Worm (Caenorhabditis elegans): ENCODE measurements around the gene gcy-36.

Gene gcy-36

DNA sequence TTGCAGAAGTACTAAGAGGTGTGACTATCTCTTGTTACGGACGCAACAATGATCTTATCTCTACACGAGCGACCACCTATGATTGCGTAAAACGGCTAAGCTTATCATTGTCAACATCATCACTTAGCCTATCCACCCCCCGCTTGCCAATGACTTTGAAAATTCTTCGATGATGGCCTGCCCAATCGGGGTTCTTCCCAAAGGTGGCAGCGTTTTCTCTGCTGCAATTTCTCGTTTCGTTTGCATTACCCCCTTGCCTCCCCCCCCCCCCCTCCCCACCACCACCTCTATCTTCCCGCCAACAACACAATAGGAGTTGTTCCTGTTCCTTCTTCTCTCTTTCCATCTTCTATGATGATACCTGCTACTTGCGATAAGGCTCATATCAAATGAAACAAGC lies 8.3 kb downstream of the gcy-36 start:
- no peak for TF ChIP-seq fos-1 (tag; optimal IDR thresholded peaks at IDR 0.05)
- TF ChIP-seq nhr-12 (tag; optimal IDR thresholded peaks at IDR 0.05): no peak
- TF ChIP-seq C04F5.9 (tag; optimal IDR thresholded peaks at IDR 0.05): no peak
- no peak for TF ChIP-seq tbx-2 (tag; optimal IDR thresholded peaks at IDR 0.05)
- TF ChIP-seq ces-1 (GFP tag; optimal IDR thresholded peaks at IDR 0.05): no peak
- peak; percentile 25 for TF ChIP-seq lin-14 (GFP tag; optimal IDR thresholded peaks at IDR 0.05)
- no peak for TF ChIP-seq ceh-82 (tag; optimal IDR thresholded peaks at IDR 0.05)
- TF ChIP-seq nhr-77 (tag; optimal IDR thresholded peaks at IDR 0.05): no peak
- TF ChIP-seq hpl-2 (GFP tag; optimal IDR thresholded peaks at IDR 0.05): no peak
- no peak for TF ChIP-seq efl-1 (optimal IDR thresholded peaks at IDR 0.05)
- peak in 1 of 2 experiments; percentile 27 for TF ChIP-seq efl-1 (GFP tag; optimal IDR thresholded peaks at IDR 0.05 in 1 of 2)
- TF ChIP-seq nhr-85 (tag): peak; percentile 3
- no peak for TF ChIP-seq unc-98 (GFP tag; IDR thresholded peaks at IDR 0.05)
- no peak for TF ChIP-seq nhr-28 (tag; optimal IDR thresholded peaks at IDR 0.05)
- no peak for TF ChIP-seq C16A3.4 (tag; optimal IDR thresholded peaks at IDR 0.05)
- no peak for TF ChIP-seq unc-62 (GFP tag; optimal IDR thresholded peaks at IDR 0.05)
- no peak for TF ChIP-seq mdl-1 (tag; optimal IDR thresholded peaks at IDR 0.05)
- TF ChIP-seq dsc-1 (tag; optimal IDR thresholded peaks at IDR 0.05): no peak
- TF ChIP-seq nhr-20 (tag; optimal IDR thresholded peaks at IDR 0.05): no peak
- no peak for TF ChIP-seq fkh-4 (tag; optimal IDR thresholded peaks at IDR 0.05; ENCODE audit: borderline replicate concordance)

DNA sequence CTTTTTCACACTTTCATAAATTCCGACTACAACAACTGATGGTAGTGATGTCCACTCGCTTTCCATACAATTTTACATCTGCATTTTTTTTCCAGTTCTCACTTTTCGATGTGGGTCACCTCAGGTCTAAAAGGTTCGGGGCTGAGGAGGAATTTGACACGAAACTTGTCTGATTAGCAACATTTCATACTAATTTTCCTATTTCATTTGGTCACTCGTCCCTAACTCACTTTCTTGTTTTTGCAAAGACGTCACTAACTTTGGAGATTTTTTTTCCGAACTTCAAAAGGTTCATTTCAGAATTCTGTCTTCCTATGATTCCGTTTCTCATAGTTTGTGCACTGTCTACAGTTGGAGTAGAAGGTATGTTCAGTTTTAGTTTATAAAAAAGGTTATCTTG lies 9.0 kb downstream of the gcy-36 start, which contains the start of gene H13N06.2:
Gene H13N06.2, plus strand, starts transcription at position 301 of the 400 bp plus-strand sequence.
- TF ChIP-seq egl-13 (tag; optimal IDR thresholded peaks at IDR 0.05): no peak
- no peak for TF ChIP-seq lir-3 (tag; optimal IDR thresholded peaks at IDR 0.05; ENCODE audit: poor library complexity)
- TF ChIP-seq dsc-1 (tag; optimal IDR thresholded peaks at IDR 0.05): no peak
- TF ChIP-seq lsy-2 (tag; optimal IDR thresholded peaks at IDR 0.05): no peak
- TF ChIP-seq C16A3.4 (tag; optimal IDR thresholded peaks at IDR 0.05): no peak
- no peak for TF ChIP-seq tbx-2 (tag; optimal IDR thresholded peaks at IDR 0.05)
- TF ChIP-seq hlh-4 (tag; optimal IDR thresholded peaks at IDR 0.05): no peak
- TF ChIP-seq efl-1 (optimal IDR thresholded peaks at IDR 0.05): no peak
- TF ChIP-seq efl-1 (GFP tag; optimal IDR thresholded peaks at IDR 0.05 in 1 of 2): no peak
- no peak for TF ChIP-seq lin-13 (GFP tag; optimal IDR thresholded peaks at IDR 0.05)
- no peak for TF ChIP-seq ceh-88 (GFP tag; IDR thresholded peaks at IDR 0.05)
- TF ChIP-seq pqm-1 (tag; optimal IDR thresholded peaks at IDR 0.05): no peak
- TF ChIP-seq lin-35 (GFP tag; optimal IDR thresholded peaks at IDR 0.05): no peak
- TF ChIP-seq sup-37 (GFP tag; optimal IDR thresholded peaks at IDR 0.05): no peak
- no peak for TF ChIP-seq zag-1 (tag; optimal IDR thresholded peaks at IDR 0.05)
- no peak for TF ChIP-seq nhr-11 (tag; optimal IDR thresholded peaks at IDR 0.05)
- no peak for TF ChIP-seq nhr-90 (tag; optimal IDR thresholded peaks at IDR 0.05; ENCODE audit: poor library complexity)
- no peak for TF ChIP-seq pax-3 (tag; optimal IDR thresholded peaks at IDR 0.05)
- TF ChIP-seq nhr-19 (GFP tag; conservative IDR thresholded peaks at IDR 0.05): no peak
- no peak for TF ChIP-seq snpc-4 (tag; optimal IDR thresholded peaks at IDR 0.05)

DNA sequence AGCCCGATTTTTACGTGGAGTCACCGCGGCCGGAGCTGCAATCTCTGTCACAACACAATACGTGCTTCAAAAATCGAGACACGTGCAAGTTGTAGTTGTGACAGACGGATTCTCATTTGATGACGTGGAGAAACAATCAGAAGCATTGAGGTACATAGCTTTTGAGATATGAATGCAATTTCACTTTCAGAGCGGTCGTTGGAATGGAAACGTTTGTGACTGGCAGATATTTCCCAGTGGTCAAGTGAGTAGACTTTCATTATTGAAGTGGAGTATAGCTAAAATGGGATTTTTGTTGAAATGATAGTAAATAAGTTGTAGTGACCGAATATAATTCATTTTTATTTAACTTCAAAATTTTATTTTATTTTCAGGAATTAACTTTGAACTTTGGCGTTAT lies 12.3 kb downstream of the gcy-36 start:
- TF ChIP-seq egl-27 (tag; optimal IDR thresholded peaks at IDR 0.05) (no peak), ceh-8 (GFP tag; optimal IDR thresholded peaks at IDR 0.05) (no peak), snu-23 (GFP tag; optimal IDR thresholded peaks at IDR 0.05) (no peak), sptf-1 (tag; optimal IDR thresholded peaks at IDR 0.05) (no peak), nhr-77 (tag; optimal IDR thresholded peaks at IDR 0.05) (no peak), efl-3 (GFP tag; optimal IDR thresholded peaks at IDR 0.05) (no peak)
